Fruit fly (Drosophila melanogaster): ENCODE results near the gene Rsph9.

The Rsph9 gene

DNA sequence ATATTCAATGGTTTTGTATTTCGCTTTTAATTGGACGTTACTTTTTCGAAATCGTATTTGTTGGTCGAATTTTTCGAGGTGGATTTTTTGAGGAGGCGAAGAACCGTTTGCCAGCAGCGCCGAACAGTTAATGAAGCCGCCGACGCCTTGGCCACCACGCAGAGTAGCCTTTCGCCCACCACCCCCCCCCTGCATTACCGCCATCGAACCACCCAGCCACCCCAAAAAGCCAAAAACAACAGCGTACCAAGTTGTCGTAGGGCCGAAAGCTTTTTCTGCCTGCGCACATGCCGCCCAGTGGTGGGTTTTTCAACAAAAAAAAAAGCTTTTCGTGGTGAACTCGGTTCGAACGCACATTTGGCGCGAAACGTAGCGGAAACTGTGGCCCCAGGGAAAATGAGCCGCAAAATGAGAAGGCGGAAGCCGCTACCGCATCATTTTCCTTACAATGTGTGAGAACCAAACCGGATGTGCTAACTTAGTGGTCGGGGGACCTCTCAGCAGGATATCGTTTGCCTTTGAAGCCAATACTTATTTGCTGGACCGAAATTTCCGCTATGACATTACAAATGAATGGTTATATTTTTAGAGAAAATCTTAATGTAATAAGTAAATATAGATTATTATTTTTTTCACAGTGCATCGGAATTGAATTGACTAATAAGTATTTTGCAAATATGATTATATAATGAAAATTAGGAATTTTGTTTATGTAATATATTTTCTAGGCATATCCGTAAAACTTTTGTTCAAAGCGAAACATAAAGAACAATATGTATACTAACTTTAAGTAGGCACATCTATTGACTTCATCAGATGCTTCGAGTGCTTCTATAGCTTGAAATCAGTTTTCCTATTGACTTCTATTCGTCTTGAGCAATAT lies 20.8 kb upstream of the Rsph9 start, which contains the start of the genes Dif and CG5043 (continued):
- 0 out of 3 replicates have a peak, but pooled peaks have one; percentile 21 for TF ChIP-seq CG11695 (GFP tag; IDR thresholded peaks at IDR 0.05)
- peak; percentile 81; the same call in 1 of the 4 replicates for TF ChIP-seq chinmo (GFP tag; IDR thresholded peaks at IDR 0.05; ENCODE audit: partially characterized antibody)
- no peak for TF ChIP-seq Tbp (GFP tag; optimal IDR thresholded peaks at IDR 0.05)
- TF ChIP-seq CG11085 (GFP tag; IDR thresholded peaks at IDR 0.05), result no peak
- no peak for TF ChIP-seq tup (GFP tag; optimal IDR thresholded peaks at IDR 0.05)
- peak; percentile 28 for TF ChIP-seq CG15514 (GFP tag; optimal IDR thresholded peaks at IDR 0.05)
- no peak for TF ChIP-seq CG18011 (GFP tag; optimal IDR thresholded peaks at IDR 0.05)
- peak; percentile 55; the same call in 1 of the 2 replicates for TF ChIP-seq Adf1 (GFP tag; IDR thresholded peaks at IDR 0.05)
- TF ChIP-seq Hand (GFP tag; optimal IDR thresholded peaks at IDR 0.05), result peak; percentile 1
- peak; percentile 23 for TF ChIP-seq HmgZ (tag; optimal IDR thresholded peaks at IDR 0.05)
- TF ChIP-seq Aef1 (GFP tag; IDR thresholded peaks at IDR 0.05), result peak; percentile 66
- TF ChIP-seq CG12071 (GFP tag; optimal IDR thresholded peaks at IDR 0.05), result peak; percentile 41
- peak; percentile 41 for TF ChIP-seq CG6765 (GFP tag; optimal IDR thresholded peaks at IDR 0.05)
- no peak for TF ChIP-seq luna (GFP tag; optimal IDR thresholded peaks at IDR 0.05)
- no peak for TF ChIP-seq CG14710 (tag; optimal IDR thresholded peaks at IDR 0.05)

DNA sequence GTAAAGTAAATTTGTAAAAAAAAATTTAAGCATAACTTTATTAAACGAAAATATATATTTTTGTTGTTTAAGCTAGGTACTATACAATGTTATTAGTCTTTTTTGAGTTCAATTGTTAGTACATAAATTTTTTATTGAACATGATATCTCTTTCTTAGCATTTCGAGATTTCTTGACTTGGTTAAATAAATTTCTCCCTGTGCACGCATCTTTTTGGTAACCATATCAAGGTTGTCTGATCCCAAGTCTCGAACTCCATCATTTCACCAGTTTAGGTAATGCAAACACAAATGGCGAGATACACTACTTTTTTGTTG lies 18.9 kb upstream of the Rsph9 start:
- TF ChIP-seq Ada2b (GFP tag; IDR thresholded peaks at IDR 0.05) (peak; percentile 17; the same call in 1 of the 2 replicates), CG10366 (GFP tag; IDR thresholded peaks at IDR 0.05) (peak; percentile 13; the same call in 1 of the 2 replicates), CG17359 (tag; optimal IDR thresholded peaks at IDR 0.05) (peak; percentile 46), ap (GFP tag; IDR thresholded peaks at IDR 0.05) (peak; percentile 28; the same call in 1 of the 2 replicates), hth (optimal IDR thresholded peaks at IDR 0.05) (no peak), Asciz (GFP tag; optimal IDR thresholded peaks at IDR 0.05) (peak; percentile 43), stc (GFP tag; IDR thresholded peaks at IDR 0.05) (0 out of 2 replicates have a peak, but pooled peaks have one; percentile 4), run (tag; optimal IDR thresholded peaks at IDR 0.05) (peak; percentile 20), fd96Cb (tag; optimal IDR thresholded peaks at IDR 0.05) (peak; percentile 1), dysf (GFP tag; IDR thresholded peaks at IDR 0.05) (0 out of 3 replicates have a peak, but pooled peaks have one; percentile 34), Ptx1 (GFP tag; IDR thresholded peaks at IDR 0.05) (peak; percentile 42; the same call in 1 of the 2 replicates), CG7987 (GFP tag; optimal IDR thresholded peaks at IDR 0.05) (no peak), Hr78 (GFP tag; optimal IDR thresholded peaks at IDR 0.05) (no peak), gem (tag; optimal IDR thresholded peaks at IDR 0.05) (peak; percentile 52), cas (GFP tag; IDR thresholded peaks at IDR 0.05) (no peak), Sox100B (GFP tag; optimal IDR thresholded peaks at IDR 0.05) (peak; percentile 35), dmrt99B (tag; optimal IDR thresholded peaks at IDR 0.05) (peak; percentile 70), vvl (GFP tag; IDR thresholded peaks at IDR 0.05) (0 out of 2 replicates have a peak, but pooled peaks have one; percentile 12), unpg (GFP tag; optimal IDR thresholded peaks at IDR 0.05) (no peak), HLH3B (GFP tag; IDR thresholded peaks at IDR 0.05) (0 out of 2 replicates have a peak, but pooled peaks have one; percentile 19), Bgb (GFP tag; IDR thresholded peaks at IDR 0.05; ENCODE audit: partially characterized antibody) (no peak), br (optimal IDR thresholded peaks at IDR 0.05) (no peak), Sox102F (GFP tag; optimal IDR thresholded peaks at IDR 0.05) (peak; percentile 68), CG30403 (GFP tag; optimal IDR thresholded peaks at IDR 0.05) (peak; percentile 27), Aef1 (GFP tag; IDR thresholded peaks at IDR 0.05) (0 out of 3 replicates have a peak, but pooled peaks have one; percentile 15), Drgx (GFP tag; IDR thresholded peaks at IDR 0.05) (peak; percentile 69; the same call in 1 of the 2 replicates), CG4730 (GFP tag; IDR thresholded peaks at IDR 0.05) (no peak), sens (GFP tag) (peak; percentile 79), Oli (tag; optimal IDR thresholded peaks at IDR 0.05) (peak; percentile 26), Ets65A (GFP tag) (peak; percentile 39), dmrt11E (tag; optimal IDR thresholded peaks at IDR 0.05) (no peak), CG15269 (tag; optimal IDR thresholded peaks at IDR 0.05) (peak; percentile 9), eve (GFP tag; optimal IDR thresholded peaks at IDR 0.05) (peak in 1 of 2 experiments; percentile 18), esg (GFP tag; conservative IDR thresholded peaks at IDR 0.05) (peak; percentile 55)
